Fruit fly (Drosophila melanogaster) Kc167 (cell line): Measurements from ENCODE around the gene CG43448.

Source experiments
- Sin3A ChIP-seq: fragments of >200 bp; optimal IDR thresholded peaks from 2 replicates; lab custom pipeline; 2018; ENCODE audit warnings: missing external identifiers
- h ChIP-seq: fragments of >200 bp; optimal IDR thresholded peaks from 3 replicates; lab custom pipeline; 2018; ENCODE audit warnings: missing external identifiers
- psq ChIP-seq: fragments of >200 bp; optimal IDR thresholded peaks from 2 replicates; lab custom pipeline; 2017; ENCODE audit warnings: missing external identifiers
- ttk ChIP-seq: sonication (Bioruptor generic); optimal IDR thresholded peaks from 2 replicates; lab custom pipeline; 2017; ENCODE audit warnings: missing external identifiers

- TF ChIP-seq ttk (lab: Kevin White, UChicago) (no peak), h (no peak), Sin3A (no peak), psq (no peak)
Measured at dm6 chr3R:30235253-30235652, 2.3 kb downstream of the CG43448 start.
